Worm (Caenorhabditis elegans) whole organism, L2 larva: Measurements from ENCODE around the gene F23A7.8.

ENCODE experiments used
- Y55F3AM.14 ChIP-seq: fragments of 200-800 bp; sonication (Bioruptor generic); optimal IDR thresholded peaks from 2 replicates; lab custom pipeline; 2018; ENCODE audit warnings: mild to moderate bottlenecking, missing genetic modification characterization, missing compliant biosample characterization
- fos-1 ChIP-seq: fragments of 150-350 bp; optimal IDR thresholded peaks from 2 replicates; lab custom pipeline; 2014; ENCODE audit warnings: missing biosample characterization, missing genetic modification characterization
- nhr-129 ChIP-seq: fragments of 150-350 bp; optimal IDR thresholded peaks from 2 replicates; lab custom pipeline; 2014; ENCODE audit warnings: missing biosample characterization, missing genetic modification characterization
- nhr-21 ChIP-seq: fragments of 150-350 bp; optimal IDR thresholded peaks from 2 replicates; lab custom pipeline; 2014; ENCODE audit warnings: missing biosample characterization, missing genetic modification characterization
- nhr-23 ChIP-seq: fragments of 150-350 bp; optimal IDR thresholded peaks from 2 replicates; lab custom pipeline; 2014; ENCODE audit warnings: missing biosample characterization, missing genetic modification reagents, missing genetic modification characterization
- nhr-77 ChIP-seq: fragments of 150-350 bp; optimal IDR thresholded peaks from 2 replicates; lab custom pipeline; 2014; ENCODE audit warnings: missing biosample characterization, missing genetic modification characterization
- unc-62 ChIP-seq: fragments of 150-350 bp; optimal IDR thresholded peaks from 2 replicates; lab custom pipeline; 2014; ENCODE audit warnings: missing biosample characterization, missing genetic modification reagents, missing genetic modification characterization
- ztf-4 ChIP-seq: fragments of 150-350 bp; optimal IDR thresholded peaks from 2 replicates; lab custom pipeline; 2014; ENCODE audit warnings: missing biosample characterization, missing genetic modification characterization

DNA sequence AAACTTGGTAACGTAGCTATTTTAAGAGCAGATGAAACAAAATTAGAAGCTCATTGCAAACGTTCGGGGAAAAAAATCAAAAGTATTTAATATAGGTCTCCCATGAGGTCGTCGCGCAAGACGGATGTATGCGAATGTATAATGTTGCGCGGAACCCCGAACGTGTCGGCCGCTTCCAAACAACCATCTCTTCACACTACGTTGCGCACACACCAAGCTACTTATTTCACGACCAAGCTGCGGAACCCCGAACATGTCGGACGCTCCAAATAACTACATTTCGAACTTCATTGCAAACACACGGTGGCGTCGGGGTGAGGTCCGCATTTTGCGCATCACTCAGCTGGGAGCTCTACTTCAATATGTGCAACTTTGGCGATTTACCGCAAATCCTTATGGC is 45.3 kb downstream of the F23A7.8 start:
- TF ChIP-seq ztf-4 (tag; lab: Kevin White, UChicago) (no peak), Y55F3AM.14 (GFP tag; lab: Kevin White, UChicago) (no peak), nhr-21 (tag; lab: Kevin White, UChicago) (no peak), nhr-129 (no peak), unc-62 (GFP tag; lab: Kevin White, UChicago) (no peak), nhr-77 (no peak), nhr-23 (no peak), fos-1 (tag; lab: Kevin White, UChicago) (no peak)
